Worm (Caenorhabditis elegans): ENCODE data around the gene nhr-98.

ce11 chrV:450757-451501 lies 2.7 kb upstream of the nhr-98 start, which contains the start of gene nhr-123:
- TF ChIP-seq unc-62 (GFP tag; optimal IDR thresholded peaks at IDR 0.05) (no peak), chd-7 (tag; optimal IDR thresholded peaks at IDR 0.05) (no peak), cebp-2 (GFP tag; IDR thresholded peaks at IDR 0.05) (no peak), C06A6.2 (GFP tag; conservative IDR thresholded peaks at IDR 0.05) (no peak), egl-18 (GFP tag; IDR thresholded peaks at IDR 0.05) (no peak), egl-44 (GFP tag; IDR thresholded peaks at IDR 0.05) (no peak), hmg-20 (GFP tag; IDR thresholded peaks at IDR 0.05) (no peak), snpc-4 (GFP tag; optimal IDR thresholded peaks at IDR 0.05) (no peak), snpc-4 (tag; optimal IDR thresholded peaks at IDR 0.05) (no peak), pha-4 (tag; optimal IDR thresholded peaks at IDR 0.05) (no peak), madf-8 (GFP tag; conservative IDR thresholded peaks at IDR 0.05) (no peak)

Data from whole organism, young adult.